Fruit fly (Drosophila melanogaster): ENCODE data around the gene CG1924.

- TF ChIP-seq CTCF (optimal IDR thresholded peaks at IDR 0.05) = no peak
- TF ChIP-seq CG8478 (optimal IDR thresholded peaks at IDR 0.05) = no peak
Observed at dm6 chrX:12212766-12213165, 34.3 kb upstream of the CG1924 start.

All from S2 (cell line).